Worm (Caenorhabditis elegans) whole organism, young adult: ENCODE data around the gene K10D11.2.

ENCODE experiments used
- B0035.1 ChIP-seq: sonication (generic microtip); optimal IDR thresholded peaks from 2 replicates; lab custom pipeline; 2016; ENCODE audit warnings: missing genetic modification characterization, mild to moderate bottlenecking, missing compliant biosample characterization, missing genotype, missing genetic modification reagents
- F23B12.7 ChIP-seq: sonication (generic microtip); optimal IDR thresholded peaks from 2 replicates; lab custom pipeline; 2017; ENCODE audit warnings: missing genetic modification characterization, mild to moderate bottlenecking, missing compliant biosample characterization, antibody characterized with exemption, moderate library complexity; ENCODE audit not compliant: insufficient read depth
- F39B2.1 ChIP-seq: fragments of 200-800 bp; sonication (Bioruptor generic); IDR thresholded peaks from 2 replicates; pipeline ENCODE4 v1.3.6; 2022; ENCODE audit warnings: missing genetic modification reagents, missing genetic modification characterization, missing compliant biosample characterization
- F57A8.1 ChIP-seq: fragments of 200-800 bp; sonication (Bioruptor generic); optimal IDR thresholded peaks from 2 replicates; lab custom pipeline; 2018; ENCODE audit warnings: mild to moderate bottlenecking, missing genetic modification characterization, moderate library complexity, missing compliant biosample characterization
- K12H6.12 ChIP-seq: fragments of 200-800 bp; sonication (Bioruptor generic); optimal IDR thresholded peaks from 2 replicates; lab custom pipeline; 2018; ENCODE audit warnings: mild to moderate bottlenecking, missing genetic modification characterization, missing compliant biosample characterization
- Y56A3A.18 ChIP-seq: fragments of 200-800 bp; sonication (Bioruptor generic); IDR thresholded peaks from 2 replicates; pipeline ENCODE4 v1.3.6; 2022; ENCODE audit warnings: missing genetic modification reagents, missing genetic modification characterization, missing compliant biosample characterization
- Y67H2A.10 ChIP-seq: fragments of 200-800 bp; sonication (Bioruptor generic); conservative IDR thresholded peaks from 2 replicates; pipeline ENCODE4 v1.3.6; 2022; ENCODE audit warnings: missing genetic modification reagents, missing genetic modification characterization, missing compliant biosample characterization
- Y79H2A.3 ChIP-seq: fragments of 200-800 bp; sonication (Bioruptor generic); conservative IDR thresholded peaks from 2 replicates; pipeline ENCODE4 v1.3.6; 2022; ENCODE audit warnings: missing genetic modification reagents, missing genetic modification characterization, missing compliant biosample characterization
- ama-1 ChIP-seq, 3 experiments: fragments of 150-350 bp in 1 of 3; sonication (generic microtip) in 2 of 3; optimal IDR thresholded peaks; 2 replicates each; lab custom pipeline; 2014 to 2018; ENCODE audit warnings: missing biosample characterization in 2 of 3, missing genetic modification characterization in 2 of 3, missing genetic modification reagents in 2 of 3
- attf-3 ChIP-seq: fragments of 200-800 bp; sonication (Bioruptor generic); conservative IDR thresholded peaks from 2 replicates; pipeline ENCODE4 v1.3.6; 2022; ENCODE audit warnings: missing genetic modification reagents, missing genetic modification characterization, missing compliant biosample characterization
- bed-2 ChIP-seq: fragments of 200-800 bp; sonication (Bioruptor generic); IDR thresholded peaks from 2 replicates; pipeline ENCODE4 v1.3.6; 2022; ENCODE audit warnings: missing genetic modification reagents, missing genetic modification characterization, missing compliant biosample characterization
- cebp-2 ChIP-seq: fragments of 200-800 bp; sonication (Bioruptor generic); IDR thresholded peaks from 2 replicates; pipeline ENCODE4 v1.3.6; 2022; ENCODE audit warnings: missing genetic modification characterization, missing compliant biosample characterization
- ceh-40 ChIP-seq: fragments of 200-800 bp; sonication (Bioruptor generic); IDR thresholded peaks from 2 replicates; pipeline ENCODE4 v1.3.6; 2022; ENCODE audit warnings: missing genetic modification characterization, missing compliant biosample characterization
- ceh-91 ChIP-seq: fragments of 200-800 bp; sonication (Bioruptor generic); IDR thresholded peaks from 2 replicates; pipeline ENCODE4 v1.3.6; 2022; ENCODE audit warnings: missing genetic modification reagents, missing genetic modification characterization, missing compliant biosample characterization
- die-1 ChIP-seq: sonication (generic microtip); optimal IDR thresholded peaks from 2 replicates; lab custom pipeline; 2016; ENCODE audit warnings: missing genotype, mild to moderate bottlenecking, missing genetic modification characterization, missing compliant biosample characterization
- egl-44 ChIP-seq: fragments of 200-800 bp; sonication (Bioruptor generic); IDR thresholded peaks from 2 replicates; pipeline ENCODE4 v1.3.6; 2022; ENCODE audit warnings: missing genetic modification reagents, missing genetic modification characterization, missing compliant biosample characterization
- ets-4 ChIP-seq: fragments of 200-800 bp; sonication (Bioruptor generic); optimal IDR thresholded peaks from 2 replicates; lab custom pipeline; 2018; ENCODE audit warnings: mild to moderate bottlenecking, missing genetic modification characterization, missing compliant biosample characterization
- him-1 ChIP-seq: sonication (generic microtip); optimal IDR thresholded peaks from 2 replicates; lab custom pipeline; 2016; ENCODE audit warnings: missing genotype, missing genetic modification reagents, missing genetic modification characterization, missing compliant biosample characterization
- hlh-12 ChIP-seq: sonication (generic microtip); optimal IDR thresholded peaks from 2 replicates; lab custom pipeline; 2016; ENCODE audit warnings: missing genetic modification characterization, missing compliant biosample characterization
- hmg-20 ChIP-seq: fragments of 200-800 bp; sonication (Bioruptor generic); IDR thresholded peaks from 2 replicates; pipeline ENCODE4 v1.3.6; 2022; ENCODE audit warnings: missing genetic modification reagents, missing genetic modification characterization, missing compliant biosample characterization
- mes-4 ChIP-seq: sonication (generic microtip); optimal IDR thresholded peaks from 2 replicates; lab custom pipeline; 2016; ENCODE audit warnings: missing genotype, missing genetic modification characterization, missing compliant biosample characterization
- nhr-120 ChIP-seq: fragments of 200-800 bp; sonication (Bioruptor generic); IDR thresholded peaks from 2 replicates; pipeline ENCODE4 v1.3.6; 2022; ENCODE audit warnings: missing genetic modification characterization, missing compliant biosample characterization
- nhr-27 ChIP-seq: fragments of 200-800 bp; sonication (Bioruptor generic); optimal IDR thresholded peaks from 2 replicates; lab custom pipeline; 2018; ENCODE audit warnings: mild to moderate bottlenecking, missing genetic modification characterization, moderate library complexity, missing compliant biosample characterization
- nhr-80 ChIP-seq: sonication (generic microtip); optimal IDR thresholded peaks from 2 replicates; lab custom pipeline; 2016; ENCODE audit warnings: missing genetic modification characterization, missing compliant biosample characterization
- nhr-90 ChIP-seq: sonication (generic microtip); optimal IDR thresholded peaks from 2 replicates; lab custom pipeline; 2016; ENCODE audit warnings: missing genotype, mild to moderate bottlenecking, missing genetic modification characterization, missing compliant biosample characterization
- pbrm-1 ChIP-seq: fragments of 200-800 bp; sonication (Bioruptor generic); IDR thresholded peaks from 2 replicates; pipeline ENCODE4 v1.3.6; 2022; ENCODE audit warnings: missing genetic modification reagents, missing genetic modification characterization, missing compliant biosample characterization
- rcor-1 ChIP-seq: fragments of 200-800 bp; sonication (Bioruptor generic); IDR thresholded peaks from 2 replicates; pipeline ENCODE4 v1.3.6; 2022; ENCODE audit warnings: missing genetic modification reagents, missing genetic modification characterization, missing compliant biosample characterization
- rec-8 ChIP-seq, 2 experiments: sonication (generic microtip); optimal IDR thresholded peaks; 2 replicates each; lab custom pipeline; 2016; ENCODE audit warnings: mild to moderate bottlenecking in 2 of 2, missing genetic modification characterization in 2 of 2, missing genetic modification reagents in 2 of 2, missing genotype in 2 of 2, missing biosample characterization in 1 of 2, missing compliant biosample characterization in 1 of 2, moderate library complexity in 1 of 2
- repo-1 ChIP-seq: sonication (generic microtip); optimal IDR thresholded peaks from 2 replicates; lab custom pipeline; 2017; ENCODE audit warnings: mild to moderate bottlenecking, missing genetic modification characterization, missing compliant biosample characterization
- sea-2 ChIP-seq: fragments of 200-800 bp; sonication (Bioruptor generic); IDR thresholded peaks from 2 replicates; pipeline ENCODE4 v1.3.6; 2022; ENCODE audit warnings: missing genetic modification characterization, missing compliant biosample characterization
- snpc-3.4 ChIP-seq: sonication (generic microtip); optimal IDR thresholded peaks from 2 replicates; lab custom pipeline; 2017; ENCODE audit warnings: missing genetic modification characterization, mild to moderate bottlenecking, missing compliant biosample characterization, antibody characterized with exemption, moderate library complexity, missing genotype, missing genetic modification reagents
- unc-62 ChIP-seq: fragments of 150-350 bp; optimal IDR thresholded peaks from 2 replicates; lab custom pipeline; 2014; ENCODE audit warnings: missing biosample characterization, missing genetic modification reagents, missing genetic modification characterization
- xnd-1 ChIP-seq: sonication (generic microtip); optimal IDR thresholded peaks from 2 replicates; lab custom pipeline; 2016; ENCODE audit warnings: missing genotype, missing genetic modification reagents, missing genetic modification characterization, missing compliant biosample characterization
- zfh-2 ChIP-seq: fragments of 200-800 bp; sonication (Bioruptor generic); conservative IDR thresholded peaks from 2 replicates; pipeline ENCODE4 v1.3.6; 2022; ENCODE audit warnings: missing genetic modification reagents, missing genetic modification characterization, missing compliant biosample characterization
- ztf-26 ChIP-seq: sonication (generic microtip); optimal IDR thresholded peaks from 2 replicates; lab custom pipeline; 2017; ENCODE audit warnings: missing genetic modification characterization, missing compliant biosample characterization

The K10D11.2 gene

DNA sequence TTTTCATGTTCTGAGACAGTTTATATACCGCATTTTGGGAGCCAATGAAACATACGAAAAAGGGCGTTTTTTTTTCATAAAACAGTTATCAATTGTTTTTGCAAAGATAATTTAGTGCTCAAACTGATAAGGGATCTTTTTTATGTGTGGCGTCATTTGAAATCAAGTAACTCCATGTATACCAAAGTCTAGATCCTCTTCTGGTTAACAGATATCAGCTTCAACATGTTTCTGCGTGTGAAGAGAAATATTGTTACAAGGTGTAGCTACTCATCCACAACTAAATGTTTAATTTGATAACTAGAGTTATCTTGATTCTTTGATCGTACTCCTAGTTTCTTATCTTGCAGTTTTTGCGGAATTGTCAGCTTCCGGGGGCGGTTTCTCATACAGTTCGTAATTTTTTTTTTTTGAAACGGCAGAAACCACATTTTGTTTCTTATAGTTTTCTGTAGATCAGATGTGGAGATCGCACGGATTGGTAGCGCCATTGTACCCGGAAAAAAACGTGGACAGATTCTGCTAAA is 6.7 kb upstream of the K10D11.2 start:
- TF ChIP-seq nhr-80 (tag; lab: Kevin White, UChicago), result peak; percentile 59
- no peak for TF ChIP-seq F39B2.1 (GFP tag; lab: Robert Waterston, UW)

ce11 chrIV:12972780-12973179 is 6.0 kb upstream of the K10D11.2 start:
- TF ChIP-seq bed-2 (GFP tag; lab: Robert Waterston, UW) (no peak), Y67H2A.10 (GFP tag; lab: Robert Waterston, UW) (no peak), cebp-2 (GFP tag; lab: Robert Waterston, UW) (no peak), xnd-1 (tag; lab: Kevin White, UChicago) (no peak), Y79H2A.3 (GFP tag; lab: Robert Waterston, UW) (no peak), sea-2 (no peak), die-1 (tag; lab: Kevin White, UChicago) (no peak), ceh-91 (GFP tag; lab: Robert Waterston, UW) (no peak), nhr-120 (GFP tag; lab: Robert Waterston, UW) (no peak), F23B12.7 (tag; lab: Kevin White, UChicago) (no peak), ceh-40 (GFP tag; lab: Robert Waterston, UW) (no peak), egl-44 (GFP tag; lab: Robert Waterston, UW) (no peak), attf-3 (GFP tag; lab: Robert Waterston, UW) (no peak), rec-8 (tag; optimal IDR thresholded peaks at IDR 0.05; lab: Kevin White, UChicago) (no peak)

ce11 chrIV:12973336-12973735 is 5.5 kb upstream of the K10D11.2 start, which contains the start of gene F55G11.4:
F55G11.4 (plus strand) TSS chrIV:12973624.
- TF ChIP-seq nhr-27 (tag; lab: Kevin White, UChicago), result no peak
- TF ChIP-seq nhr-90 (tag; lab: Kevin White, UChicago), result no peak
- no peak for TF ChIP-seq rec-8 (tag; optimal IDR thresholded peaks at IDR 0.05; lab: Kevin White, UChicago)
- TF ChIP-seq F39B2.1 (GFP tag; lab: Robert Waterston, UW), result no peak
- TF ChIP-seq repo-1 (tag; lab: Kevin White, UChicago), result no peak
- TF ChIP-seq B0035.1 (tag; lab: Kevin White, UChicago), result no peak
- TF ChIP-seq ztf-26 (tag; lab: Kevin White, UChicago), result no peak
- no peak for TF ChIP-seq rcor-1 (GFP tag; lab: Robert Waterston, UW)
- no peak for TF ChIP-seq hlh-12 (tag; lab: Kevin White, UChicago)
- TF ChIP-seq F57A8.1 (GFP tag; lab: Kevin White, UChicago), result no peak
- TF ChIP-seq him-1 (tag; lab: Kevin White, UChicago), result no peak
- TF ChIP-seq hmg-20, result no peak
- no peak for TF ChIP-seq Y56A3A.18 (GFP tag; lab: Robert Waterston, UW)
- no peak for TF ChIP-seq ets-4
- no peak for TF ChIP-seq nhr-80 (tag; lab: Kevin White, UChicago)
- TF ChIP-seq pbrm-1 (GFP tag; lab: Robert Waterston, UW), result no peak
- no peak for TF ChIP-seq snpc-3.4 (tag; lab: Kevin White, UChicago)
- TF ChIP-seq unc-62, result no peak

DNA sequence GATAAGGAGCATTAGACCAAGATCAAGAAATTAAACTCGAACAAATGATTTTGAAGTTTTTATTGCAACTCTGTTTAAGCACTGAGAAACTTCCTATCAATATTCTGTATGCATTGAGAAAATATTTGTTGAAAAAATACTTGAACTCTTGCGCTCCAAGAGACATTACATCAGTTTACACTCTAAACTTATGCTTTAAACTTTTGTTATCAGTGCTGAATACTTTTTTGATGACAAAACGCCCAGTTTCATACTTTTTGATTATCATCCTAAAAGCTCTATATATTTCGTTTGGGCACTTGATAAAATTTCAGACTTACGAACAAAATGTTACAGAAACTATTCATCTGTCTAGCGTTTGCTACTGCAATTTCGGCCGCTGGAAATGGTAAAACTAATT is 2.8 kb upstream of the K10D11.2 start, which contains the start of gene dod-17:
TSS of gene dod-17 (plus strand) at position 323 of the 400 bp plus-strand sequence.
- TF ChIP-seq mes-4 (tag; lab: Kevin White, UChicago) (no peak), unc-62 (no peak), K12H6.12 (tag; lab: Kevin White, UChicago) (no peak), zfh-2 (GFP tag; lab: Robert Waterston, UW) (no peak), nhr-27 (tag; lab: Kevin White, UChicago) (no peak), pbrm-1 (GFP tag; lab: Robert Waterston, UW) (no peak), ama-1 (optimal IDR thresholded peaks at IDR 0.05; lab: Kevin White, UChicago) (no peak), ama-1 (GFP tag; optimal IDR thresholded peaks at IDR 0.05; lab: Kevin White, UChicago) (no peak), sea-2 (no peak), cebp-2 (GFP tag; lab: Robert Waterston, UW) (no peak)
